Fruit fly (Drosophila melanogaster) whole organism, wandering third instar larva: ENCODE data around the gene Mps1.

Experiments used
- Abd-B ChIP-seq: fragments of >200 bp; optimal IDR thresholded peaks from 2 replicates; lab custom pipeline; 2017; ENCODE audit warnings: missing biosample characterization, missing genetic modification characterization
- CG32264 ChIP-seq: fragments of 200-800 bp; sonication (Bioruptor generic); optimal IDR thresholded peaks from 2 replicates; lab custom pipeline; 2016; ENCODE audit warnings: missing biosample characterization, missing genetic modification characterization
- CrebA ChIP-seq: fragments of 200-800 bp; sonication (Bioruptor generic); optimal IDR thresholded peaks from 2 replicates; lab custom pipeline; 2016; ENCODE audit warnings: missing biosample characterization, mild to moderate bottlenecking, missing genetic modification characterization, borderline replicate concordance
- Dfd ChIP-seq: fragments of >200 bp; optimal IDR thresholded peaks from 2 replicates; lab custom pipeline; 2017; ENCODE audit warnings: missing biosample characterization, missing genetic modification characterization
- Dif ChIP-seq: fragments of 200-275, 200-300 bp; sonication (Bioruptor generic); optimal IDR thresholded peaks from 2 replicates; lab custom pipeline; 2018; ENCODE audit warnings: missing biosample characterization, missing genetic modification characterization; ENCODE audit not compliant: partially characterized antibody
- HLH106 ChIP-seq: fragments of 200-800 bp; optimal IDR thresholded peaks from 3 replicates; lab custom pipeline; 2019; ENCODE audit warnings: missing biosample characterization, mild to moderate bottlenecking, missing genetic modification characterization, moderate library complexity
- Hr78 ChIP-seq: fragments of >200 bp; optimal IDR thresholded peaks from 2 replicates; lab custom pipeline; 2017; ENCODE audit warnings: missing biosample characterization, missing genetic modification characterization
- Hr83 ChIP-seq: fragments of 200-300 bp; sonication (Bioruptor generic); optimal IDR thresholded peaks from 2 replicates; lab custom pipeline; 2016; ENCODE audit warnings: missing biosample characterization, mild to moderate bottlenecking, missing genetic modification characterization, moderate library complexity; ENCODE audit not compliant: poor library complexity, severe bottlenecking
- Jra ChIP-seq: sonication (Bioruptor generic); optimal IDR thresholded peaks from 2 replicates; lab custom pipeline; 2016; ENCODE audit warnings: missing biosample characterization, missing genetic modification characterization
- Mio ChIP-seq: sonication (Bioruptor generic); optimal IDR thresholded peaks from 2 replicates; lab custom pipeline; 2016; ENCODE audit warnings: missing biosample characterization, missing genetic modification characterization
- Myc ChIP-seq: fragments of >200 bp; optimal IDR thresholded peaks from 2 replicates; lab custom pipeline; 2017
- N ChIP-seq: fragments of >200 bp; optimal IDR thresholded peaks from 2 replicates; lab custom pipeline; 2018; ENCODE audit warnings: missing biosample characterization, missing external identifiers, missing genetic modification characterization
- OdsH ChIP-seq: fragments of 200-800 bp; sonication (Bioruptor generic); optimal IDR thresholded peaks from 2 replicates; lab custom pipeline; 2016; ENCODE audit warnings: missing biosample characterization, mild to moderate bottlenecking, missing genetic modification characterization
- Rel ChIP-seq, 2 experiments: fragments of 200-800 bp; sonication (Bioruptor generic) in 1 of 2; optimal IDR thresholded peaks; 2 replicates in 1 of 2; 3 replicates in 1 of 2; lab custom pipeline; 2016 to 2019; ENCODE audit warnings: mild to moderate bottlenecking in 2 of 2, missing biosample characterization in 2 of 2, missing genetic modification characterization in 2 of 2, moderate library complexity in 1 of 2
- Sp1 ChIP-seq: fragments of 200-800 bp; sonication (Bioruptor generic); optimal IDR thresholded peaks from 3 replicates; lab custom pipeline; 2019; ENCODE audit warnings: missing biosample characterization, mild to moderate bottlenecking, missing genetic modification characterization, moderate library complexity
- Vsx2 ChIP-seq: fragments of 200-300, 225-300 bp; sonication (Bioruptor generic); optimal IDR thresholded peaks from 2 replicates; lab custom pipeline; 2018; ENCODE audit warnings: missing biosample characterization, missing genetic modification characterization; ENCODE audit not compliant: partially characterized antibody
- br ChIP-seq: fragments of 200-800 bp; sonication (Bioruptor generic); optimal IDR thresholded peaks from 2 replicates; lab custom pipeline; 2016; ENCODE audit warnings: missing biosample characterization, missing genetic modification characterization
- brk ChIP-seq: fragments of 200-800 bp; sonication (Bioruptor generic); optimal IDR thresholded peaks from 2 replicates; lab custom pipeline; 2016; ENCODE audit warnings: missing biosample characterization, mild to moderate bottlenecking, missing genetic modification characterization
- dl ChIP-seq, 2 experiments: fragments of 175-275, 200-275 bp in 1 of 2; fragments of 200-275 bp in 1 of 2; sonication (Bioruptor generic); optimal IDR thresholded peaks; lab custom pipeline; 2018; ENCODE audit warnings: mild to moderate bottlenecking in 2 of 2, missing biosample characterization in 2 of 2, missing genetic modification characterization in 2 of 2, moderate library complexity in 2 of 2; ENCODE audit not compliant: partially characterized antibody in 2 of 2, insufficient read depth in 1 of 2
- dsf ChIP-seq: sonication (Bioruptor generic); optimal IDR thresholded peaks from 2 replicates; lab custom pipeline; 2016; ENCODE audit warnings: missing biosample characterization, missing genetic modification characterization, borderline replicate concordance
- ey ChIP-seq: fragments of 200-800 bp; sonication (Bioruptor generic); optimal IDR thresholded peaks from 2 replicates; lab custom pipeline; 2016; ENCODE audit warnings: missing biosample characterization, missing genetic modification characterization
- foxo ChIP-seq, 2 experiments: fragments of 200-800 bp; sonication (Bioruptor generic); optimal IDR thresholded peaks; 2 replicates in 1 of 2; 3 replicates in 1 of 2; lab custom pipeline; 2016 to 2017; ENCODE audit warnings: missing biosample characterization in 2 of 2, missing genetic modification characterization in 2 of 2
- fru ChIP-seq: fragments of 200-800 bp; sonication (Bioruptor generic); optimal IDR thresholded peaks from 3 replicates; lab custom pipeline; 2016; ENCODE audit warnings: missing biosample characterization, mild to moderate bottlenecking, missing genetic modification characterization
- h ChIP-seq: fragments of 200-800 bp; sonication (Bioruptor generic); optimal IDR thresholded peaks from 3 replicates; lab custom pipeline; 2016; ENCODE audit warnings: missing biosample characterization, mild to moderate bottlenecking, missing genetic modification characterization
- jim ChIP-seq: fragments of 175-275, 200-325 bp; sonication (Bioruptor generic); optimal IDR thresholded peaks from 2 replicates; lab custom pipeline; 2016; ENCODE audit warnings: missing biosample characterization, mild to moderate bottlenecking, missing genetic modification characterization
- lola ChIP-seq: fragments of >200 bp; optimal IDR thresholded peaks from 2 replicates; lab custom pipeline; 2017; ENCODE audit warnings: missing biosample characterization, missing genetic modification characterization
- pan ChIP-seq: fragments of >200 bp; optimal IDR thresholded peaks from 2 replicates; lab custom pipeline; 2017
- psq ChIP-seq: fragments of 200-800 bp; sonication (Bioruptor generic); optimal IDR thresholded peaks from 3 replicates; lab custom pipeline; 2017; ENCODE audit warnings: missing biosample characterization, mild to moderate bottlenecking, missing genetic modification characterization, moderate library complexity
- rgr ChIP-seq: fragments of 200-800 bp; sonication (Bioruptor generic); optimal IDR thresholded peaks from 3 replicates; lab custom pipeline; 2016; ENCODE audit warnings: missing biosample characterization, mild to moderate bottlenecking, missing genetic modification characterization
- sage ChIP-seq: fragments of 200-800 bp; sonication (Bioruptor generic); optimal IDR thresholded peaks from 2 replicates; lab custom pipeline; 2016; ENCODE audit warnings: missing biosample characterization, mild to moderate bottlenecking, missing genetic modification characterization
- sv ChIP-seq: fragments of 200-800 bp; sonication (Bioruptor generic); optimal IDR thresholded peaks from 3 replicates; lab custom pipeline; 2016; ENCODE audit warnings: missing biosample characterization, missing genetic modification characterization
- usp ChIP-seq: fragments of >200 bp; optimal IDR thresholded peaks from 2 replicates; lab custom pipeline; 2017; ENCODE audit warnings: missing biosample characterization, missing genetic modification characterization
- woc ChIP-seq: sonication (Bioruptor generic); optimal IDR thresholded peaks from 2 replicates; lab custom pipeline; 2016; ENCODE audit warnings: missing biosample characterization, mild to moderate bottlenecking, missing genetic modification characterization

Mps1 gene

DNA sequence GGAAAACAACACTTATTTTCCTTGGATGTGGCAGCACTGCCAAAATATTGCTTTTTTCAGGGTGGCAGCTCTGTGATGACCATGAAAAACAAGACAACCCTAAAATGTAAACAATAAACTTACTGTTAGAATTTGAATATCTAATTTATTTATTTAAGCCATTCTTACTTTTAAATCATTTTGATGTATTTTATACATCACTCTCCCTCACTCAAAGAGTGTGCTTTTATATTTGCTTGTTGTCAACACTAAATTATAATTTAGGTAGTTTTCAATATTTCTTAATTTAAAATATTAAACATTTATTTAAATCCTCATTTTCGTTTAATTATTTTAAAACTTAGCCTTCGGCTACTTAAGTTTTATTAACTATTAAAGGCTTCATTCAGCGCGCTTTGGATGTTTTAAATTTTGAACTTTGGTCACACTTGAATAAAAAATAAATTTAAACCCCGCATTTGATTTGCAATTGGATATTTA, at the start of gene Mps1, which contains the start of gene CG7523:
Gene Mps1, plus strand, starts transcription at position 415 of the 480 bp plus-strand sequence.
Gene CG7523, minus strand, starts transcription at position 39 of the 480 bp plus-strand sequence.
- peak; percentile 35 for TF ChIP-seq Jra
- no peak for TF ChIP-seq lola (GFP tag; lab: Kevin White, UChicago)
- peak; percentile 14 for TF ChIP-seq rgr (GFP tag; lab: Kevin White, UChicago)
- TF ChIP-seq Hr83 (GFP tag; lab: Kevin White, UChicago) = no peak
- no peak for TF ChIP-seq Abd-B
- TF ChIP-seq CrebA (GFP tag; lab: Kevin White, UChicago) = no peak
- peak; percentile 18 for TF ChIP-seq Vsx2 (GFP tag; lab: Kevin White, UChicago)
- peak; percentile 8 for TF ChIP-seq Sp1 (GFP tag; lab: Kevin White, UChicago)
- TF ChIP-seq sage (GFP tag; lab: Kevin White, UChicago) = no peak
- TF ChIP-seq psq (GFP tag; lab: Kevin White, UChicago) = no peak
- TF ChIP-seq Mio (GFP tag; lab: Kevin White, UChicago) = no peak
- TF ChIP-seq Myc (lab: Kevin White, UChicago) = no peak
- TF ChIP-seq Dfd (GFP tag; lab: Kevin White, UChicago) = no peak
- TF ChIP-seq woc (GFP tag; lab: Kevin White, UChicago) = no peak
- TF ChIP-seq fru = no peak
- TF ChIP-seq OdsH (GFP tag; lab: Kevin White, UChicago) = no peak
- no peak for TF ChIP-seq N (GFP tag; lab: Kevin White, UChicago)
- TF ChIP-seq brk (GFP tag; lab: Kevin White, UChicago) = no peak
- TF ChIP-seq Hr78 (GFP tag; lab: Kevin White, UChicago) = no peak
- no peak for TF ChIP-seq usp (GFP tag; lab: Kevin White, UChicago)
- TF ChIP-seq foxo (GFP tag; optimal IDR thresholded peaks at IDR 0.05; lab: Kevin White, UChicago) = peak in 1 of 2 experiments; percentile 26
- no peak for TF ChIP-seq h
- no peak for TF ChIP-seq jim
- no peak for TF ChIP-seq dl (GFP tag; optimal IDR thresholded peaks at IDR 0.05; lab: Kevin White, UChicago; ENCODE audit: insufficient read depth in 1 of 2, partially characterized antibody in 2 of 2)
- no peak for TF ChIP-seq Dif
- TF ChIP-seq br (GFP tag; lab: Kevin White, UChicago) = no peak
- no peak for TF ChIP-seq ey

DNA sequence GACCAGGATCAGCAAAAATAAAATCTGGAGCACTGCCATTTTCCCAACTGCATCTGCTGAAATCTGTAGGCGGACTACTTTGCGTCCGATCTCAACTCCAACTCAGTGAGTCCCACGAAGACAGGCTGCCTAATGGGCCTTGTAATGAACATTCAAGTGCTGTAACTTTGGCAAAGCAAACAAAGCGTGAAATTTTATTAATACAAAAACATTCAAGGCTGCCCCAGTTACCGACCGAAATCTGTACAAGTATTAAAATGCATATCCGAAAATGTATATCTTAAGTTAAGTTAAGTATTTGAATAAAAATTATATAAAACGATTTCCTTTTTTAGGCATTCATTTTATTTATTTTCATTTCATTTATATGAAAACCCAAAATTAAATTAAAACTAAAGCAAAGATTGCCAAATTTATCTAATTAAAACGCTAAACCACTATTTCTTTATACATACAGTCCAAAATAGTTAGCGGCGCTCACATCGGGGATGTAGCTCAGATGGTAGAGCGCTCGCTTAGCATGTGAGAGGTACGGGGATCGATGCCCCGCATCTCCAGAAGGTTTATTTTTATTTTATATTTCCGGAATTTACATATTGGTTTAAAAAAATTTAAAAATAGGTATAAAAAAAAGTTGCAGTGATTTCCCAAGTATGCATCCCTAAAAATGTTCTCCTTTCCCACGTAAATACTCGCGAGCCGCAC, 48.9 kb upstream of the Mps1 start, which contains the start of gene CG14323:
Gene CG14323, minus strand, starts transcription at position 51 of the 705 bp plus-strand sequence.
- TF ChIP-seq dsf = no peak
- no peak for TF ChIP-seq Rel (GFP tag; optimal IDR thresholded peaks at IDR 0.05; lab: Kevin White, UChicago)
- no peak for TF ChIP-seq Rel (tag; optimal IDR thresholded peaks at IDR 0.05; lab: Kevin White, UChicago)
- TF ChIP-seq pan = no peak
- TF ChIP-seq woc (GFP tag; lab: Kevin White, UChicago) = no peak
- no peak for TF ChIP-seq sv
- no peak for TF ChIP-seq CG32264 (GFP tag; lab: Kevin White, UChicago)
- TF ChIP-seq sage (GFP tag; lab: Kevin White, UChicago) = no peak
- no peak for TF ChIP-seq usp (GFP tag; lab: Kevin White, UChicago)
- no peak for TF ChIP-seq h
- TF ChIP-seq Abd-B = no peak
- no peak for TF ChIP-seq Sp1 (GFP tag; lab: Kevin White, UChicago)
- TF ChIP-seq lola (GFP tag; lab: Kevin White, UChicago) = no peak
- TF ChIP-seq Myc (lab: Kevin White, UChicago) = no peak
- TF ChIP-seq foxo (GFP tag; optimal IDR thresholded peaks at IDR 0.05; lab: Kevin White, UChicago) = no peak
- no peak for TF ChIP-seq ey

DNA sequence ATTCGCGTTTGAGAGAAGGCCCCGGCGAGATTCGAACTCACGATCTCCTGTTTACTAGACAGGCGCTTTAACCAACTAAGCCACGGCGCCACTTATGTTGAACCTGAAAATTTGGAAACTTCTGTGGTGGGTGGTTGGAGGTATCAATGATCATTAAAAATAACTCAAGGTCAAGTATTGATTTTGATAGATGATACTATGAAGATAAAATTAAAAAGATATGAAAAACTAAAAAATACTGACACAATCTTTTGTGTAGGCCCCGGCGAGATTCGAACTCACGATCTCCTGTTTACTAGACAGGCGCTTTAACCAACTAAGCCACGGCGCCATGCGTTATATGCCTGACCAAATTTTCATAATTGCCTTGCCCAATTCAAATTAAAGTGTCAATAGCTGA, 46.5 kb upstream of the Mps1 start:
- TF ChIP-seq HLH106 (tag; lab: Kevin White, UChicago) (no peak), CrebA (GFP tag; lab: Kevin White, UChicago) (peak; percentile 27)

DNA sequence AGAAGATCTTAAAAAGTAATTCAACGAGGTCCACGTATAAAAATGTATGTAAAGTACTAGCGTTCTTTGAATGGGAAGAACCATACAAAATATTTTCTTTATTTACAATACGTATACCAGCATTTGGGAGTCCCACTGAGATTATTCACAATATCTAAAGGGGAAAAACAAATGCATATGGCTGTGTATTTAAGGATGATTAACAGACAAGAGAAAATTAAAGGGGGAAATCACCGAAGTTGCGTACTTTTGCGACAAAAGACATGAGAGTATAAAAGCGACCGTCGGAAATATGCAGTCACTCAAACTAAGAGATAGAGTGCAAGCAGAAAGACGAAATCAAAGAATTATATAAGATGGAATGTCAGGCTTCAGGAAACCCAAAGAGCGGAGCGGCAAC, 46.1 kb upstream of the Mps1 start, which contains the start of gene AttD:
Gene AttD, plus strand, starts transcription at position 301 of the 400 bp plus-strand sequence.
- TF ChIP-seq dsf (no peak), Rel (GFP tag; optimal IDR thresholded peaks at IDR 0.05; lab: Kevin White, UChicago) (no peak), Rel (tag; optimal IDR thresholded peaks at IDR 0.05; lab: Kevin White, UChicago) (peak; percentile 74)
- TF ChIP-seq, all 38 proteins: peak for 1
